Fruit fly (Drosophila melanogaster) whole organism, embryonic: ENCODE data around the gene CG4709.
A peak's percentile ranks its signal among the peaks of the same experiment; 100 is the strongest.

ENCODE experiments used
- Ada2b ChIP-seq: fragments of 200-800 bp; sonication (Bioruptor generic); IDR thresholded peaks from 2 replicates; pipeline ENCODE4 v1.3.6; 2022; ENCODE audit warnings: missing biosample characterization, missing genetic modification characterization
- Antp ChIP-seq: fragments of 200-800 bp; sonication (Bioruptor generic); optimal IDR thresholded peaks from 3 replicates; lab custom pipeline; 2016; ENCODE audit warnings: missing biosample characterization, missing genetic modification characterization
- B-H1 ChIP-seq: fragments of 200-800 bp; sonication (Bioruptor generic); IDR thresholded peaks from 3 replicates; pipeline ENCODE4 v1.3.6; 2022; ENCODE audit warnings: missing biosample characterization, missing genetic modification characterization
- CG10267 ChIP-seq: fragments of 200-800 bp; sonication (Bioruptor generic); optimal IDR thresholded peaks from 2 replicates; lab custom pipeline; 2018; ENCODE audit warnings: missing biosample characterization, mild to moderate bottlenecking, missing genetic modification characterization, moderate library complexity
- CG11456 ChIP-seq: fragments of 200-800 bp; sonication (Bioruptor generic); IDR thresholded peaks from 3 replicates; pipeline ENCODE4 v1.3.6; 2022; ENCODE audit warnings: missing biosample characterization, missing genetic modification characterization
- CG12155 ChIP-seq: fragments of 200-800 bp; sonication (Bioruptor generic); optimal IDR thresholded peaks from 3 replicates; lab custom pipeline; 2016; ENCODE audit warnings: missing biosample characterization, missing genetic modification characterization
- CG13123 ChIP-seq: fragments of 200-800 bp; sonication (Bioruptor generic); optimal IDR thresholded peaks from 2 replicates; lab custom pipeline; 2016; ENCODE audit warnings: missing biosample characterization, missing genetic modification characterization
- CG14050 ChIP-seq: fragments of 200-800 bp; sonication (Bioruptor generic); IDR thresholded peaks from 3 replicates; pipeline ENCODE4 v1.3.6; 2022; ENCODE audit warnings: missing biosample characterization, missing genetic modification characterization
- CG16779 ChIP-seq: fragments of 200-800 bp; sonication (Bioruptor generic); IDR thresholded peaks from 2 replicates; pipeline ENCODE4 v1.3.6; 2022; ENCODE audit warnings: missing biosample characterization, missing genetic modification characterization
- CG2678 ChIP-seq: fragments of 200-800 bp; sonication (Bioruptor generic); optimal IDR thresholded peaks from 3 replicates; lab custom pipeline; 2019; ENCODE audit warnings: missing biosample characterization, mild to moderate bottlenecking, missing genetic modification characterization, moderate library complexity
- CG2875 ChIP-seq: fragments of 200-800 bp; sonication (Bioruptor generic); optimal IDR thresholded peaks from 2 replicates; lab custom pipeline; 2017; ENCODE audit warnings: missing biosample characterization, mild to moderate bottlenecking, missing genetic modification characterization, missing genetic modification reagents
- CG32772 ChIP-seq: fragments of 200-800 bp; sonication (Bioruptor generic); IDR thresholded peaks from 2 replicates; pipeline ENCODE4 v1.3.6; 2022; ENCODE audit warnings: missing biosample characterization, missing genetic modification characterization
- CG3281 ChIP-seq: fragments of 200-800 bp; sonication (Bioruptor generic); optimal IDR thresholded peaks from 3 replicates; lab custom pipeline; 2017; ENCODE audit warnings: missing biosample characterization, mild to moderate bottlenecking, missing genetic modification characterization
- CG33213 ChIP-seq: fragments of 200-800 bp; sonication (Bioruptor generic); optimal IDR thresholded peaks from 3 replicates; lab custom pipeline; 2016; ENCODE audit warnings: missing biosample characterization, missing genetic modification characterization
- CG6689 ChIP-seq: fragments of 200-800 bp; sonication (Bioruptor generic); IDR thresholded peaks from 2 replicates; pipeline ENCODE4 v1.3.6; 2022; ENCODE audit warnings: missing biosample characterization, missing genetic modification characterization
- CG6765 ChIP-seq: fragments of 200-800 bp; sonication (Bioruptor generic); optimal IDR thresholded peaks from 3 replicates; lab custom pipeline; 2017; ENCODE audit warnings: missing biosample characterization, mild to moderate bottlenecking, missing genetic modification characterization
- CG7357 ChIP-seq: fragments of 200-800 bp; sonication (Bioruptor generic); IDR thresholded peaks from 3 replicates; pipeline ENCODE4 v1.3.6; 2022; ENCODE audit warnings: missing biosample characterization, missing genetic modification characterization
- CG7928 ChIP-seq: fragments of 200-800 bp; sonication (Bioruptor generic); optimal IDR thresholded peaks from 2 replicates; lab custom pipeline; 2017; ENCODE audit warnings: missing biosample characterization, mild to moderate bottlenecking, missing genetic modification characterization
- CG9817 ChIP-seq: fragments of 200-800 bp; sonication (Bioruptor generic); optimal IDR thresholded peaks from 2 replicates; lab custom pipeline; 2018; ENCODE audit warnings: missing biosample characterization, mild to moderate bottlenecking, missing genetic modification characterization, moderate library complexity
- Dp ChIP-seq: fragments of 200-800 bp; sonication (Bioruptor generic); optimal IDR thresholded peaks from 2 replicates; lab custom pipeline; 2018; ENCODE audit warnings: missing biosample characterization, mild to moderate bottlenecking, missing genetic modification characterization, moderate library complexity
- Ets65A ChIP-seq: fragments of 200-800 bp; sonication (Bioruptor generic); peaks from one replicate; lab custom pipeline; 2016; ENCODE audit warnings: missing biosample characterization, missing genetic modification characterization
- H15 ChIP-seq: fragments of 200-800 bp; sonication (Bioruptor generic); IDR thresholded peaks from 3 replicates; pipeline ENCODE4 v1.3.6; 2022; ENCODE audit warnings: missing biosample characterization, missing genetic modification characterization
- Hmx ChIP-seq: fragments of 200-800 bp; sonication (Bioruptor generic); optimal IDR thresholded peaks from 2 replicates; lab custom pipeline; 2016; ENCODE audit warnings: missing biosample characterization, missing genetic modification characterization
- Hr78 ChIP-seq, 2 experiments: fragments of 200-800 bp in 1 of 2; fragments of >200 bp in 1 of 2; sonication (Bioruptor generic) in 1 of 2; optimal IDR thresholded peaks; 2 replicates each; lab custom pipeline; 2017 to 2019; ENCODE audit warnings: missing biosample characterization in 2 of 2, missing genetic modification characterization in 2 of 2, mild to moderate bottlenecking in 1 of 2, moderate library complexity in 1 of 2
- Med ChIP-seq: fragments of 200-800 bp; sonication (Bioruptor generic); peaks from one replicate; lab custom pipeline; 2016; ENCODE audit warnings: missing biosample characterization, missing genetic modification characterization, mild to moderate bottlenecking, inconsistent platforms, moderate library complexity
- Trl ChIP-seq, 3 experiments: fragments of >200 bp in 2 of 3; fragments of 200-800 bp in 1 of 3; sonication (Bioruptor generic) in 1 of 3; optimal IDR thresholded peaks; 2 replicates in 1 of 3; 3 replicates in 2 of 3; lab custom pipeline; 2016 to 2017; ENCODE audit warnings: missing biosample characterization in 1 of 3, missing genetic modification characterization in 1 of 3
- aop ChIP-seq: fragments of 200-800 bp; sonication (Bioruptor generic); IDR thresholded peaks from 2 replicates; pipeline ENCODE4 v1.3.6; 2022; ENCODE audit warnings: missing biosample characterization, missing genetic modification characterization
- chn ChIP-seq: fragments of 200-800 bp; sonication (Bioruptor generic); optimal IDR thresholded peaks from 2 replicates; lab custom pipeline; 2016; ENCODE audit warnings: missing biosample characterization, missing genetic modification characterization
- corto ChIP-seq: fragments of 200-800 bp; sonication (Bioruptor generic); optimal IDR thresholded peaks from 2 replicates; lab custom pipeline; 2016; ENCODE audit warnings: missing biosample characterization, mild to moderate bottlenecking, missing genetic modification characterization, moderate library complexity
- en ChIP-seq: fragments of 200-800 bp; sonication (Bioruptor generic); optimal IDR thresholded peaks from 2 replicates; lab custom pipeline; 2016; ENCODE audit warnings: missing biosample characterization, missing genetic modification characterization
- esg ChIP-seq: fragments of 200-800 bp; sonication (Bioruptor generic); conservative IDR thresholded peaks from 2 replicates; pipeline ENCODE4 v1.3.6; 2022; ENCODE audit warnings: missing biosample characterization, missing genetic modification characterization
- gsb-n ChIP-seq: fragments of 200-800 bp; sonication (Bioruptor generic); optimal IDR thresholded peaks from 3 replicates; lab custom pipeline; 2018; ENCODE audit warnings: missing biosample characterization, mild to moderate bottlenecking, missing genetic modification characterization
- gt ChIP-seq: fragments of 200-800 bp; sonication (Bioruptor generic); IDR thresholded peaks from 2 replicates; pipeline ENCODE4 v1.3.6; 2022; ENCODE audit warnings: missing biosample characterization, missing genetic modification characterization
- lab ChIP-seq: fragments of 200-800 bp; sonication (Bioruptor generic); optimal IDR thresholded peaks from 3 replicates; lab custom pipeline; 2017; ENCODE audit warnings: missing biosample characterization, missing genetic modification characterization, mild to moderate bottlenecking, moderate library complexity, missing genetic modification reagents
- lbe ChIP-seq: fragments of 200-800 bp; sonication (Bioruptor generic); optimal IDR thresholded peaks from 2 replicates; lab custom pipeline; 2016; ENCODE audit warnings: missing biosample characterization, mild to moderate bottlenecking, missing genetic modification characterization
- lola ChIP-seq, 3 experiments: fragments of >200 bp in 2 of 3; fragments of 200-800 bp in 1 of 3; sonication (Bioruptor generic) in 1 of 3; optimal IDR thresholded peaks; 2 replicates each; lab custom pipeline; 2017 to 2019; ENCODE audit warnings: missing biosample characterization in 3 of 3, missing genetic modification characterization in 3 of 3, mild to moderate bottlenecking in 1 of 3, moderate library complexity in 1 of 3
- lov ChIP-seq, 2 experiments: fragments of 200-800 bp in 1 of 2; fragments of >200 bp in 1 of 2; sonication (Bioruptor generic) in 1 of 2; IDR thresholded peaks in 1 of 2; optimal IDR thresholded peaks in 1 of 2; 2 replicates in 1 of 2; 3 replicates in 1 of 2; pipeline versions ENCODE4 v1.3.6 to Lab custom; 2017 to 2022; ENCODE audit warnings: missing biosample characterization in 1 of 2, missing genetic modification characterization in 1 of 2
- mld ChIP-seq: fragments of 200-800 bp; sonication (Bioruptor generic); IDR thresholded peaks from 3 replicates; pipeline ENCODE4 v1.3.6; 2022; ENCODE audit warnings: missing biosample characterization, missing genetic modification characterization; ENCODE audit not compliant: partially characterized antibody
- oc ChIP-seq: fragments of 200-800 bp; sonication (Bioruptor generic); optimal IDR thresholded peaks from 2 replicates; lab custom pipeline; 2018; ENCODE audit warnings: missing biosample characterization, mild to moderate bottlenecking, missing genetic modification characterization, moderate library complexity
- onecut ChIP-seq: fragments of 200-800 bp; sonication (Bioruptor generic); IDR thresholded peaks from 2 replicates; pipeline ENCODE4 v1.3.6; 2022; ENCODE audit warnings: missing biosample characterization, missing genetic modification characterization
- prd ChIP-seq, 3 experiments: fragments of >200 bp in 2 of 3; fragments of 200-800 bp in 1 of 3; sonication (Bioruptor generic) in 1 of 3; optimal IDR thresholded peaks in 2 of 3; IDR thresholded peaks in 1 of 3; 2 replicates in 2 of 3; 3 replicates in 1 of 3; pipeline versions ENCODE4 v1.3.6 to Lab custom; 2017 to 2022; ENCODE audit warnings: missing biosample characterization in 1 of 3, missing genetic modification characterization in 1 of 3
- sd ChIP-seq: fragments of 200-800 bp; sonication (Bioruptor generic); optimal IDR thresholded peaks from 3 replicates; lab custom pipeline; 2018; ENCODE audit warnings: missing biosample characterization, mild to moderate bottlenecking, missing genetic modification characterization, moderate library complexity
- slou ChIP-seq: fragments of 200-800 bp; sonication (Bioruptor generic); optimal IDR thresholded peaks from 3 replicates; lab custom pipeline; 2016; ENCODE audit warnings: missing biosample characterization, missing genetic modification characterization
- toy ChIP-seq: fragments of 200-800 bp; sonication (Bioruptor generic); IDR thresholded peaks from 2 replicates; pipeline ENCODE4 v1.3.6; 2022; ENCODE audit warnings: missing biosample characterization, missing genetic modification characterization
- trem ChIP-seq: fragments of 200-800 bp; optimal IDR thresholded peaks from 3 replicates; lab custom pipeline; 2019; ENCODE audit warnings: missing biosample characterization, mild to moderate bottlenecking, missing genetic modification characterization, moderate library complexity
- twi ChIP-seq: fragments of 200-800 bp; optimal IDR thresholded peaks from 2 replicates; lab custom pipeline; 2019; ENCODE audit warnings: missing biosample characterization, mild to moderate bottlenecking, missing genetic modification characterization, moderate library complexity

The CG4709 gene

DNA sequence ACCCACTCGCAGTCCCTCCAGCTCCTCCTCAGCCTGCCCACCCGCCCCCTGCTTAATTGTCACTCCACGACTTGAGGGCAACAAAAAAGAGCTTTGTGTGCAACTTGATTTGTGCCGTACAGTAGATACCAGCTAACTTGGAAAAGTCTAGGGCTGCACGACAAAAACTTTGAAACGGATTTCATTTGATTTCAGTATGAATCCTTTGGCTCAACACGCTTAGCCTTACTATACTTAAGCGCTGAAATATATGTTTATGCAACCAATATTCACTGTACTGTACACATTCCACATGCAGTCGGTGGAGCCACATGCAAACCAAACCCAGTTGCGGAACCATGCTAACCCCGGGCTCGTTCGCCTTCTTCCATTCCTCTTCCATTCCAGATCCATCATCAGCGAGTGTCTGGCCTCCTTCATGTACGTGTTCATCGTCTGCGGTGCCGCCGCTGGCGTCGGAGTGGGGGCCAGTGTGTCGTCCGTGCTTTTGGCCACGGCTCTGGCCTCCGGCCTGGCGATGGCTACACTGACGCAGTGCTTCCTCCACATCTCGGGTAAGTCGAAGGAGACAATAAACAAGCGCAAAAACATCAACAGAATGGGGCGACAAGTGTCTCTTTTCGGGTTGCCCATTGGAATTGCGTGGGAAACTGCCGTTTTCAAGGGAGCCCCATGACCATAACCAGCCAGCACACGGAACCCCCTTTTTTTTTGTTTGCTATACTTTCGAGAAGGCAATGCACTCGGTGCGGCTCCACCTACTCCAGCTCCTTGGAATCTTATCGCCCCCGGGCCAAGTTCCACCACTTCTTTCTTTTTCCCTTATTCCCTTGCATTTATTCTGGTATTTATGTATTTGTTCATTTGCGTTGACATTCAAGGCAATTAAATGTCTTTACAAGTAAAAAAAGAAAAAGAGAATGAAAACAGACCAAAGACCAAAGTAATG, 32.6 kb downstream of the CG4709 start (continued):
- TF ChIP-seq gt (GFP tag; lab: Robert Waterston, UW) (no peak; the same call in 1 of the 2 replicates), CG7357 (GFP tag; lab: Robert Waterston, UW) (peak; percentile 16; the same call in 1 of the 3 replicates), CG10267 (peak; percentile 36), Trl (optimal IDR thresholded peaks at IDR 0.05; lab: Kevin White, UChicago) (no peak), Trl (GFP tag; optimal IDR thresholded peaks at IDR 0.05; lab: Kevin White, UChicago) (peak; percentile 11), CG9817 (tag; lab: Kevin White, UChicago) (no peak), Ada2b (peak; percentile 71), CG11456 (GFP tag; lab: Robert Waterston, UW) (no peak), CG32772 (peak; percentile 76; the same call in 1 of the 2 replicates), Med (GFP tag; lab: Kevin White, UChicago) (peak; percentile 92), esg (GFP tag; lab: Robert Waterston, UW) (0 out of 2 replicates have a peak, but pooled peaks have one; percentile 12), CG33213 (GFP tag; lab: Kevin White, UChicago) (no peak), CG2875 (GFP tag; lab: Kevin White, UChicago) (peak; percentile 10), corto (GFP tag; lab: Kevin White, UChicago) (peak; percentile 66), prd (optimal IDR thresholded peaks at IDR 0.05; lab: Kevin White, UChicago) (no peak), prd (GFP tag; IDR thresholded peaks at IDR 0.05; lab: Robert Waterston, UW) (peak; percentile 72; the same call in 2 of the 3 replicates), Hr78 (GFP tag; optimal IDR thresholded peaks at IDR 0.05; lab: Kevin White, UChicago) (peak in 1 of 2 experiments; percentile 30), lbe (GFP tag; lab: Kevin White, UChicago) (peak; percentile 78), gsb-n (tag; lab: Kevin White, UChicago) (peak; percentile 16), CG7928 (GFP tag; lab: Kevin White, UChicago) (no peak), Dp (GFP tag; lab: Kevin White, UChicago) (no peak), toy (GFP tag; lab: Robert Waterston, UW) (no peak), aop (GFP tag; lab: Robert Waterston, UW) (no peak), lab (GFP tag; lab: Kevin White, UChicago) (peak; percentile 41), twi (no peak), H15 (GFP tag; lab: Robert Waterston, UW) (peak; percentile 76), CG2678 (tag; lab: Kevin White, UChicago) (no peak), CG16779 (GFP tag; lab: Robert Waterston, UW) (no peak), CG14050 (GFP tag; lab: Robert Waterston, UW) (peak; percentile 30; the same call in 1 of the 3 replicates), CG6765 (GFP tag; lab: Kevin White, UChicago) (no peak), CG12155 (no peak), en (no peak), oc (no peak), CG3281 (GFP tag; lab: Kevin White, UChicago) (no peak), onecut (GFP tag; lab: Robert Waterston, UW) (peak; percentile 68), Hmx (no peak), slou (GFP tag; lab: Kevin White, UChicago) (no peak), mld (GFP tag; lab: Robert Waterston, UW) (no peak), sd (tag; lab: Kevin White, UChicago) (no peak), lov (optimal IDR thresholded peaks at IDR 0.05; lab: Kevin White, UChicago) (no peak), lov (GFP tag; IDR thresholded peaks at IDR 0.05; lab: Robert Waterston, UW) (0 out of 3 replicates have a peak, but pooled peaks have one; percentile 60), trem (peak; percentile 27), CG6689 (GFP tag; lab: Robert Waterston, UW) (peak; percentile 67), B-H1 (0 out of 3 replicates have a peak, but pooled peaks have one; percentile 26), chn (no peak), lola (GFP tag; optimal IDR thresholded peaks at IDR 0.05; lab: Kevin White, UChicago) (no peak), CG13123 (GFP tag; lab: Kevin White, UChicago) (no peak), Ets65A (GFP tag; lab: Kevin White, UChicago) (peak; percentile 95), Antp (GFP tag; lab: Kevin White, UChicago) (peak; percentile 43)
